Fruit fly (Drosophila melanogaster): ENCODE results near the gene Arc42.
A peak's percentile ranks its signal among the peaks of the same experiment; 100 is the strongest.

DNA sequence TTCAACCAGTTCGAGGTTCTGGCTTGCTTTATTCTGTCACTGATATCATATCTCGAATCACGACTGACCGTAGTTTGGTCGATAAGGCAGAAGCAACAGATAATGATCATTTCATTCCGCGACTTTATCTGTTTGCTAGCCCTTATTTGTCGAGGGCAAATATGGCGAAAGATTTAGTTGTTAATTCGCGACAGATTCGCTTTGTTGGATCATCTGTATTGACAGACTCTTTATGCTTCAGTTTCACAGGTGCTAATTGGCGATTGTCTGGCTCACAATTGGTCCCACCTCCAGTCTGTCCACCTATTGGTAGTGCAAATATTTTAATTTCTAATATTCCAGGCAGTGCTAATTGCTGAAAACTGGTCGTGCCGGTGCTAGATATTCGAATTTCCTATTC is 46.8 kb downstream of the Arc42 start:
- TF ChIP-seq bab1 (GFP tag; optimal IDR thresholded peaks at IDR 0.05) (no peak), CG5204 (GFP tag; optimal IDR thresholded peaks at IDR 0.05) (peak; percentile 12), Crg-1 (GFP tag; optimal IDR thresholded peaks at IDR 0.05) (peak; percentile 85), toe (GFP tag; optimal IDR thresholded peaks at IDR 0.05) (peak; percentile 75), pad (GFP tag; optimal IDR thresholded peaks at IDR 0.05) (peak; percentile 43), cnc (optimal IDR thresholded peaks at IDR 0.05) (no peak), Hr96 (GFP tag; optimal IDR thresholded peaks at IDR 0.05) (peak; percentile 47), Clk (GFP tag; optimal IDR thresholded peaks at IDR 0.05) (peak; percentile 40), tj (GFP tag; optimal IDR thresholded peaks at IDR 0.05) (no peak), CG7045 (GFP tag; optimal IDR thresholded peaks at IDR 0.05) (peak; percentile 92)
